Worm (Caenorhabditis elegans): ENCODE results near the gene T01G5.8.

T01G5.8 gene

DNA sequence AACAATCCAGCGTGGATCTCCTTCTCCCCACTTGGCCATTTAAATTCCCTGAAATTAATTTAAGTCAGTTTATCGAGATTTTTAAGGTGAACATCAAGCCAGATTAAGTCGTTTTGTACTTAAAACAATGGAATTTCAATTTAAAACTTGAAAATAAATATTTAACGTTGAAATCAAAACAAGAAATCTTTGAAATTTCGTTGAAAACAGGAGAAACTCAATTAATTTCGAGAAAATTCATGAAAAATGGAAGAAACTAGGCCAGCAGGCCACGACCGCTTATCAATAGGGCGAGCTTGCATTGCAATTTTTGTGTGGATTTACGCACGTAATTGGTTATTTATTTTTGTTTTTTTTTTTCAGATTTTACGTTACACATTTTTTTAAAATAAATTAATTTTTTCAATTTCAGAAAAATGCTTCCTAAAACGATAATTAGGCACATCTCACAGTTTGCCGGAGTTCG lies 30.7 kb upstream of the T01G5.8 start, which contains the start of the genes ahsa-1 and C01G10.7 (continued):
- TF ChIP-seq skn-1 (tag; optimal IDR thresholded peaks at IDR 0.05) (no peak), hlh-30 (tag; optimal IDR thresholded peaks at IDR 0.05; ENCODE audit: insufficient read depth) (no peak), Y105C5A.15 (GFP tag; IDR thresholded peaks at IDR 0.05) (no peak), Y5F2A.4 (GFP tag; optimal IDR thresholded peaks at IDR 0.05) (no peak), lim-7 (GFP tag; IDR thresholded peaks at IDR 0.05) (no peak), dmd-9 (GFP tag; IDR thresholded peaks at IDR 0.05) (peak; percentile 86), ctbp-1 (GFP tag; IDR thresholded peaks at IDR 0.05) (no peak), Y48G9A.11 (GFP tag; IDR thresholded peaks at IDR 0.05) (peak; percentile 82), lin-39 (tag; optimal IDR thresholded peaks at IDR 0.05) (no peak), F37D6.2 (tag; optimal IDR thresholded peaks at IDR 0.05) (peak; percentile 70), ces-1 (GFP tag; optimal IDR thresholded peaks at IDR 0.05) (peak; percentile 60), daf-8 (GFP tag; IDR thresholded peaks at IDR 0.05) (no peak), tag-97 (GFP tag; IDR thresholded peaks at IDR 0.05) (0 out of 2 replicates have a peak, but pooled peaks have one; percentile 12), mdl-1 (tag; optimal IDR thresholded peaks at IDR 0.05) (peak in 1 of 2 experiments; percentile 13), F26F4.8 (GFP tag; conservative IDR thresholded peaks at IDR 0.05) (no peak), zip-11 (GFP tag; IDR thresholded peaks at IDR 0.05) (no peak), ztf-7 (tag; optimal IDR thresholded peaks at IDR 0.05) (peak; percentile 40), zip-2 (tag; optimal IDR thresholded peaks at IDR 0.05) (no peak), lir-3 (tag; optimal IDR thresholded peaks at IDR 0.05) (no peak), nhr-111 (GFP tag; optimal IDR thresholded peaks at IDR 0.05) (no peak), sdz-12 (GFP tag; optimal IDR thresholded peaks at IDR 0.05) (no peak), mep-1 (tag; optimal IDR thresholded peaks at IDR 0.05) (no peak), cey-2 (tag; optimal IDR thresholded peaks at IDR 0.05; ENCODE audit: borderline replicate concordance, insufficient read depth) (no peak), nhr-28 (tag; optimal IDR thresholded peaks at IDR 0.05) (peak; percentile 64), arid-1 (GFP tag; conservative IDR thresholded peaks at IDR 0.05) (0 out of 2 replicates have a peak, but pooled peaks have one; percentile 46), nhr-77 (tag; optimal IDR thresholded peaks at IDR 0.05) (peak; percentile 88)

DNA sequence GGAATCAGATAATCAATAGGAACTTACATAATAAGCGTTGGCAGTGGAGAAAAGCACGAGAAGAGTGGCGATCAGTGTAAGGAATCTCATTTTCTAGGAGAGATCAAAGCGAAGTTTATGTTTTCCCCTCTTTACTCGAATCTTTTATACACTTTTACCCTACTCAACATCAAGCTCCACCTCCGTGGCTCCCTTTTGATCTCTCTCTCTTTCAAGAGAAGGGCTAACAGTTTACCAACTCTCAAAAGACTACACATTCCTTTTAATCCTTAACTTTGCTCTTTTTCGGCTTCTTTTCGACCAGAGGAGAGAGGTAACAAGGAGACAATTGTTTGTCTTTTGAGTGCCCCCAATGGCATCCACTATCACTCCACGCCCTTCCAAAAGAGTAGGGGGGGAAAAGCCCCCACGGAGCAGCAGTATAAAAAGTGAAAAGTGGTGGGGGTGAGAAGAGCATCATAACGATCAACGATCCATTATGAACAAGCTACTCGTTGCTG lies 28.8 kb upstream of the T01G5.8 start, which contains the start of the genes C01G10.15 and C01G10.6:
Gene C01G10.15 (minus strand): TSS at position 101 of the 500 bp plus-strand sequence.
Gene C01G10.6 (plus strand): TSS at position 450 of the 500 bp plus-strand sequence.
- TF ChIP-seq tra-1 (GFP tag; IDR thresholded peaks at IDR 0.05) (no peak), ctbp-1 (GFP tag; IDR thresholded peaks at IDR 0.05) (no peak), unc-130 (GFP tag; optimal IDR thresholded peaks at IDR 0.05) (no peak), R02D3.7 (tag; optimal IDR thresholded peaks at IDR 0.05) (no peak), nhr-28 (tag; optimal IDR thresholded peaks at IDR 0.05) (no peak), ztf-7 (tag; optimal IDR thresholded peaks at IDR 0.05) (no peak), nhr-48 (tag; optimal IDR thresholded peaks at IDR 0.05) (no peak), nhr-102 (tag; optimal IDR thresholded peaks at IDR 0.05) (no peak), jun-1 (tag; optimal IDR thresholded peaks at IDR 0.05) (no peak), ama-1 (optimal IDR thresholded peaks at IDR 0.05) (no peak), hlh-11 (tag; optimal IDR thresholded peaks at IDR 0.05) (no peak), D1046.2 (GFP tag; IDR thresholded peaks at IDR 0.05) (no peak), set-16 (GFP tag; IDR thresholded peaks at IDR 0.05) (no peak)

DNA sequence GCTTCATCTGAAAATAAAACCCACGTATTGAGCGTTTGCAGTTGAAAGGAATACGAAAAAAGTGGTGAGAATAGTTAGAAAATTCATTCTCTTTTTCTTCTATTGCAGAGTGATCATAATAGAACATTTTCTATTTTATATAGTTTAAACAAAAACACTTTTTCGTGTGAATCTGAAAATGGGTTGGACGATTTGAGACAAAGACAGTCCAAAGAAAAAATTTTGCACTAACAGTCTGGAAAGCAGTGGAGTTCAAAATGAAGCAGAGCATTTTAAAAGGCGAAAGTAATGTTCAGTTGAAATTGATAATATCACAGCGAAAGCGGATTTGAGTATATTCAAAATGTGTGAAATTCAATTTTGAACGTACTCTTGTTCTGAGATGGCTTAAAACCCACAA lies 27.5 kb upstream of the T01G5.8 start, which contains the start of gene C01G10.18:
Gene C01G10.18 (minus strand): TSS at position 101 of the 400 bp plus-strand sequence.
- TF ChIP-seq lin-15B (tag; optimal IDR thresholded peaks at IDR 0.05) (no peak), nhr-28 (tag; optimal IDR thresholded peaks at IDR 0.05) (no peak), mes-2 (tag; optimal IDR thresholded peaks at IDR 0.05; ENCODE audit: poor library complexity, severe bottlenecking) (no peak)

Data from whole organism, L4 larva.